Worm (Caenorhabditis elegans) whole organism, L4/young adult: Measurements from ENCODE around the gene C46C11.3.

Experiments
- W03F9.2 ChIP-seq: fragments of 150-350 bp; optimal IDR thresholded peaks from 2 replicates; lab custom pipeline; 2014; ENCODE audit warnings: missing biosample characterization, missing genetic modification characterization
- dao-5 ChIP-seq: sonication (generic microtip); optimal IDR thresholded peaks from 2 replicates; lab custom pipeline; 2016; ENCODE audit warnings: missing genotype, missing genetic modification characterization, moderate library complexity, missing compliant biosample characterization
- him-1 ChIP-seq: sonication (generic microtip); optimal IDR thresholded peaks from 2 replicates; lab custom pipeline; 2016; ENCODE audit warnings: missing genotype, missing genetic modification reagents, missing genetic modification characterization, missing compliant biosample characterization

C46C11.3 gene

ce11 chrX:4622024-4622423, at the start of gene C46C11.3:
TSS of gene C46C11.3 (plus strand) at chrX:4622324.
- TF ChIP-seq him-1 (tag; lab: Kevin White, UChicago), result no peak
- TF ChIP-seq dao-5 (tag; lab: Kevin White, UChicago), result no peak
- TF ChIP-seq W03F9.2 (tag; lab: Kevin White, UChicago), result no peak

- TF ChIP-seq W03F9.2 (tag; lab: Kevin White, UChicago) (no peak), dao-5 (tag; lab: Kevin White, UChicago) (no peak), him-1 (tag; lab: Kevin White, UChicago) (no peak)
Measured at ce11 chrX:4574873-4575272, 47.3 kb upstream of the C46C11.3 start.

ce11 chrX:4576272-4576671, 45.9 kb upstream of the C46C11.3 start:
- TF ChIP-seq dao-5 (tag; lab: Kevin White, UChicago), result no peak
- no peak for TF ChIP-seq him-1 (tag; lab: Kevin White, UChicago)
- TF ChIP-seq W03F9.2 (tag; lab: Kevin White, UChicago), result no peak

- no peak for TF ChIP-seq him-1 (tag; lab: Kevin White, UChicago)
- no peak for TF ChIP-seq W03F9.2 (tag; lab: Kevin White, UChicago)
- TF ChIP-seq dao-5 (tag; lab: Kevin White, UChicago), result no peak
Measured at ce11 chrX:4577941-4578340, 44.2 kb upstream of the C46C11.3 start, which contains the start of gene C05E11.3. TSS of gene C05E11.3 (plus strand) at chrX:4578241.

- TF ChIP-seq W03F9.2 (tag; lab: Kevin White, UChicago), result no peak
- no peak for TF ChIP-seq dao-5 (tag; lab: Kevin White, UChicago)
- TF ChIP-seq him-1 (tag; lab: Kevin White, UChicago), result no peak
Measured at ce11 chrX:4578581-4578980, 43.5 kb upstream of the C46C11.3 start.

- TF ChIP-seq W03F9.2 (tag; lab: Kevin White, UChicago) (no peak), him-1 (tag; lab: Kevin White, UChicago) (no peak), dao-5 (tag; lab: Kevin White, UChicago) (no peak)
Measured at ce11 chrX:4585579-4585978, 36.5 kb upstream of the C46C11.3 start, which contains the start of gene C05E11.7. TSS of gene C05E11.7 (minus strand) at chrX:4585679.

ce11 chrX:4586617-4587016, 35.5 kb upstream of the C46C11.3 start, which contains the start of gene C05E11.2:
TSS of gene C05E11.2 (plus strand) at chrX:4586917.
- TF ChIP-seq W03F9.2 (tag; lab: Kevin White, UChicago) (no peak), dao-5 (tag; lab: Kevin White, UChicago) (no peak), him-1 (tag; lab: Kevin White, UChicago) (no peak)

ce11 chrX:4587934-4588333, 34.2 kb upstream of the C46C11.3 start:
- no peak for TF ChIP-seq him-1 (tag; lab: Kevin White, UChicago)
- no peak for TF ChIP-seq dao-5 (tag; lab: Kevin White, UChicago)
- no peak for TF ChIP-seq W03F9.2 (tag; lab: Kevin White, UChicago)

- TF ChIP-seq dao-5 (tag; lab: Kevin White, UChicago) (no peak), W03F9.2 (tag; lab: Kevin White, UChicago) (no peak), him-1 (tag; lab: Kevin White, UChicago) (no peak)
Measured at ce11 chrX:4588462-4588861, 33.7 kb upstream of the C46C11.3 start, which contains the start of gene lnp-1. TSS of gene lnp-1 (plus strand) at chrX:4588762.

ce11 chrX:4592250-4592649, 29.9 kb upstream of the C46C11.3 start, which contains the start of gene flp-12:
TSS of gene flp-12 (minus strand) at chrX:4592350.
- no peak for TF ChIP-seq dao-5 (tag; lab: Kevin White, UChicago)
- no peak for TF ChIP-seq W03F9.2 (tag; lab: Kevin White, UChicago)
- TF ChIP-seq him-1 (tag; lab: Kevin White, UChicago), result no peak

ce11 chrX:4597419-4597818, 24.7 kb upstream of the C46C11.3 start:
- TF ChIP-seq him-1 (tag; lab: Kevin White, UChicago) (no peak), dao-5 (tag; lab: Kevin White, UChicago) (no peak), W03F9.2 (tag; lab: Kevin White, UChicago) (no peak)

ce11 chrX:4599526-4599925, 22.6 kb upstream of the C46C11.3 start:
- TF ChIP-seq him-1 (tag; lab: Kevin White, UChicago) (no peak), W03F9.2 (tag; lab: Kevin White, UChicago) (no peak), dao-5 (tag; lab: Kevin White, UChicago) (no peak)

ce11 chrX:4600987-4601386, 21.1 kb upstream of the C46C11.3 start:
- no peak for TF ChIP-seq him-1 (tag; lab: Kevin White, UChicago)
- TF ChIP-seq dao-5 (tag; lab: Kevin White, UChicago), result no peak
- TF ChIP-seq W03F9.2 (tag; lab: Kevin White, UChicago), result no peak

- TF ChIP-seq W03F9.2 (tag; lab: Kevin White, UChicago) (no peak), dao-5 (tag; lab: Kevin White, UChicago) (no peak), him-1 (tag; lab: Kevin White, UChicago) (no peak)
Measured at ce11 chrX:4604185-4604584, 17.9 kb upstream of the C46C11.3 start.
